Fruit fly (Drosophila melanogaster): ENCODE measurements around the gene Gnpnat.

Gene Gnpnat

DNA sequence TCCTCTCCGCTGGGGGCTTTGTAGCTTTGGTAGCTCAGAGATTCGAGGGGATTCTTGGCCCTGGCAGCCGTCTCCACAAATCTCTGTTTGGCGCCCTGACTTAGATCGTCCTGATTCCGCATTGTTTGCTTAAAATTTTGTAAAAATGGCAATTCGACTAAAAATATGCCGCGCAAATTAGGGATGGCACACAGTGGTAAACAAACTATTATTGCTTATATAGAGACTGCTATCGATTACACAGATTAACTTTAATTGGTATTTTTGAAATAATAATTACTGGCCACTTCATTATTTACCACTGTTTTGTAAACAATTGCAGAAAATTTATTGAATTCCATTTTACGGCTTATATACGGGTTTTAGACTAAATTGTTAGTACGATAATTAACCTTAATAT lies 13.3 kb upstream of the Gnpnat start, which contains the start of the genes Naa40 and CG18731 (continued):
- TF ChIP-seq CG8359 (GFP tag; optimal IDR thresholded peaks at IDR 0.05; ENCODE audit: borderline replicate concordance), result no peak
- TF ChIP-seq Atf-2 (GFP tag; optimal IDR thresholded peaks at IDR 0.05), result no peak
- TF ChIP-seq ap (GFP tag; IDR thresholded peaks at IDR 0.05), result no peak
- TF ChIP-seq Hr78 (GFP tag; optimal IDR thresholded peaks at IDR 0.05), result no peak
- no peak for TF ChIP-seq Dip2 (GFP tag; IDR thresholded peaks at IDR 0.05)
- TF ChIP-seq Dll (GFP tag; IDR thresholded peaks at IDR 0.05; ENCODE audit: partially characterized antibody), result peak; percentile 66; the same call in 3 of the 4 replicates
- no peak for TF ChIP-seq br (optimal IDR thresholded peaks at IDR 0.05)
- no peak for TF ChIP-seq Stat92E (GFP tag; optimal IDR thresholded peaks at IDR 0.05)
- TF ChIP-seq dmrt11E (tag; optimal IDR thresholded peaks at IDR 0.05), result no peak
- no peak for TF ChIP-seq gro (GFP tag; optimal IDR thresholded peaks at IDR 0.05)
- TF ChIP-seq inv (GFP tag; IDR thresholded peaks at IDR 0.05; ENCODE audit: partially characterized antibody), result peak; percentile 48; the same call in 1 of the 2 replicates
- no peak for TF ChIP-seq Xbp1 (GFP tag; optimal IDR thresholded peaks at IDR 0.05)
- TF ChIP-seq BEAF-32 (GFP tag; optimal IDR thresholded peaks at IDR 0.05), result peak; percentile 79
- TF ChIP-seq lola (GFP tag; optimal IDR thresholded peaks at IDR 0.05), result no peak
- TF ChIP-seq CG11398 (GFP tag; optimal IDR thresholded peaks at IDR 0.05), result no peak
- no peak for TF ChIP-seq NfI (GFP tag; optimal IDR thresholded peaks at IDR 0.05)
- TF ChIP-seq CG16779 (GFP tag; IDR thresholded peaks at IDR 0.05), result no peak
- no peak for TF ChIP-seq cwo (GFP tag; optimal IDR thresholded peaks at IDR 0.05)
- TF ChIP-seq dan (GFP tag; IDR thresholded peaks at IDR 0.05), result no peak
- no peak for TF ChIP-seq CG12659 (GFP tag; optimal IDR thresholded peaks at IDR 0.05)
- TF ChIP-seq klu (GFP tag; IDR thresholded peaks at IDR 0.05), result no peak
- TF ChIP-seq bbx (GFP tag; IDR thresholded peaks at IDR 0.05; ENCODE audit: partially characterized antibody), result peak; percentile 71
- TF ChIP-seq ssp (GFP tag; IDR thresholded peaks at IDR 0.05), result no peak
- TF ChIP-seq vvl (GFP tag; IDR thresholded peaks at IDR 0.05), result no peak
- no peak for TF ChIP-seq sob (GFP tag; IDR thresholded peaks at IDR 0.05)
- no peak for TF ChIP-seq CG13424 (tag; optimal IDR thresholded peaks at IDR 0.05)
- TF ChIP-seq ab (GFP tag; optimal IDR thresholded peaks at IDR 0.05), result no peak
- no peak for TF ChIP-seq CG15011 (GFP tag; optimal IDR thresholded peaks at IDR 0.05)
- TF ChIP-seq hkb (optimal IDR thresholded peaks at IDR 0.05), result no peak
- no peak for TF ChIP-seq hkb (GFP tag; IDR thresholded peaks at IDR 0.05)
- no peak for TF ChIP-seq usp (GFP tag; optimal IDR thresholded peaks at IDR 0.05)
- TF ChIP-seq CG14441 (GFP tag; IDR thresholded peaks at IDR 0.05), result no peak
- no peak for TF ChIP-seq odd (GFP tag; optimal IDR thresholded peaks at IDR 0.05)
- TF ChIP-seq ems (GFP tag; optimal IDR thresholded peaks at IDR 0.05), result no peak
- TF ChIP-seq Fer2 (tag; optimal IDR thresholded peaks at IDR 0.05), result no peak
- TF ChIP-seq ken (GFP tag; IDR thresholded peaks at IDR 0.05), result no peak
- TF ChIP-seq Scr (GFP tag; IDR thresholded peaks at IDR 0.05; ENCODE audit: partially characterized antibody), result peak; percentile 71
- no peak for TF ChIP-seq gcm (GFP tag; optimal IDR thresholded peaks at IDR 0.05)
- no peak for TF ChIP-seq kni (GFP tag; optimal IDR thresholded peaks at IDR 0.05)
- TF ChIP-seq CG5953 (GFP tag; IDR thresholded peaks at IDR 0.05), result no peak
- TF ChIP-seq CG10654 (GFP tag; optimal IDR thresholded peaks at IDR 0.05), result no peak
- TF ChIP-seq toy (GFP tag; IDR thresholded peaks at IDR 0.05), result no peak
- no peak for TF ChIP-seq CG10366 (GFP tag; IDR thresholded peaks at IDR 0.05)
- no peak for TF ChIP-seq CG4820 (GFP tag; optimal IDR thresholded peaks at IDR 0.05)
- no peak for TF ChIP-seq Doc2 (GFP tag; IDR thresholded peaks at IDR 0.05)
- no peak for TF ChIP-seq corto (GFP tag; optimal IDR thresholded peaks at IDR 0.05)
- TF ChIP-seq Elba2 (GFP tag; optimal IDR thresholded peaks at IDR 0.05), result no peak
- TF ChIP-seq CG10462 (GFP tag; optimal IDR thresholded peaks at IDR 0.05), result no peak
- no peak for TF ChIP-seq onecut (GFP tag; IDR thresholded peaks at IDR 0.05)
- TF ChIP-seq CG15514 (GFP tag; optimal IDR thresholded peaks at IDR 0.05), result no peak
- no peak for TF ChIP-seq CG1647 (GFP tag; optimal IDR thresholded peaks at IDR 0.05)
